Worm (Caenorhabditis elegans) whole organism, L3 larva: Measurements from ENCODE around the gene F49C12.6.

ENCODE experiments used
- ZK546.5 ChIP-seq: sonication (generic microtip); optimal IDR thresholded peaks from 2 replicates; lab custom pipeline; 2017; ENCODE audit warnings: missing biosample characterization, missing genetic modification characterization
- aly-2 ChIP-seq: fragments of 150-350 bp; optimal IDR thresholded peaks from 2 replicates; lab custom pipeline; 2014; ENCODE audit warnings: missing biosample characterization, missing genetic modification characterization
- ama-1 ChIP-seq: fragments of 150-350 bp; optimal IDR thresholded peaks from 2 replicates; lab custom pipeline; 2018
- ceh-28 ChIP-seq: fragments of 150-350 bp; optimal IDR thresholded peaks from 2 replicates; lab custom pipeline; 2014; ENCODE audit warnings: missing biosample characterization, missing genetic modification reagents, missing genetic modification characterization
- ceh-82 ChIP-seq: fragments of 150-350 bp; optimal IDR thresholded peaks from 2 replicates; lab custom pipeline; 2014; ENCODE audit warnings: missing biosample characterization, missing genetic modification characterization
- ceh-9 ChIP-seq: sonication (generic microtip); optimal IDR thresholded peaks from 2 replicates; lab custom pipeline; 2018; ENCODE audit warnings: missing biosample characterization, missing genetic modification characterization
- daf-12 ChIP-seq: fragments of 150-350 bp; optimal IDR thresholded peaks from 2 replicates; lab custom pipeline; 2014; ENCODE audit warnings: missing biosample characterization, missing genetic modification reagents, missing genetic modification characterization
- egl-27 ChIP-seq: sonication (generic microtip); optimal IDR thresholded peaks from 4 replicates; lab custom pipeline; 2017; ENCODE audit warnings: missing biosample characterization, missing genetic modification reagents, missing genetic modification characterization
- elt-1 ChIP-seq: fragments of 150-350 bp; optimal IDR thresholded peaks from 2 replicates; lab custom pipeline; 2014; ENCODE audit warnings: missing biosample characterization, missing genetic modification characterization
- elt-2 ChIP-seq: sonication (generic microtip); optimal IDR thresholded peaks from 2 replicates; lab custom pipeline; 2016; ENCODE audit warnings: missing genetic modification reagents, mild to moderate bottlenecking, missing genetic modification characterization, missing compliant biosample characterization
- eor-1 ChIP-seq, 2 experiments: fragments of 150-350 bp; optimal IDR thresholded peaks; 2 replicates each; lab custom pipeline; 2014 to 2018; ENCODE audit warnings: missing biosample characterization in 2 of 2, missing genetic modification characterization in 2 of 2
- fkh-10 ChIP-seq: sonication (generic microtip); optimal IDR thresholded peaks from 2 replicates; lab custom pipeline; 2017; ENCODE audit warnings: missing biosample characterization, missing genetic modification reagents, missing genetic modification characterization
- fkh-2 ChIP-seq: fragments of 150-350 bp; optimal IDR thresholded peaks from 2 replicates; lab custom pipeline; 2014; ENCODE audit warnings: missing biosample characterization, missing genetic modification reagents, missing genetic modification characterization
- hmg-11 ChIP-seq: sonication (generic microtip); optimal IDR thresholded peaks from 2 replicates; lab custom pipeline; 2016; ENCODE audit warnings: missing genetic modification characterization, missing compliant biosample characterization
- jun-1 ChIP-seq: fragments of 150-350 bp; optimal IDR thresholded peaks from 2 replicates; lab custom pipeline; 2014; ENCODE audit warnings: missing biosample characterization, missing genetic modification reagents, missing genetic modification characterization
- lin-15B ChIP-seq: fragments of 150-350 bp; optimal IDR thresholded peaks from 2 replicates; lab custom pipeline; 2014; ENCODE audit warnings: missing biosample characterization, missing genetic modification characterization
- lin-39 ChIP-seq: fragments of 150-350 bp; optimal IDR thresholded peaks from 2 replicates; lab custom pipeline; 2018; ENCODE audit warnings: missing biosample characterization, missing genetic modification reagents, missing genetic modification characterization
- lsy-12 ChIP-seq: sonication (generic microtip); optimal IDR thresholded peaks from 2 replicates; lab custom pipeline; 2016; ENCODE audit warnings: mild to moderate bottlenecking, missing genetic modification characterization, missing compliant biosample characterization
- mdl-1 ChIP-seq: fragments of 150-350 bp; optimal IDR thresholded peaks from 2 replicates; lab custom pipeline; 2014; ENCODE audit warnings: missing biosample characterization, missing genetic modification characterization
- mml-1 ChIP-seq: fragments of 150-350 bp; sonication (generic microtip); optimal IDR thresholded peaks from 3 replicates; lab custom pipeline; 2014; ENCODE audit warnings: missing biosample characterization, missing genetic modification characterization
- nfya-1 ChIP-seq: sonication (generic microtip); optimal IDR thresholded peaks from 2 replicates; lab custom pipeline; 2017; ENCODE audit warnings: missing genetic modification characterization, mild to moderate bottlenecking, missing compliant biosample characterization, antibody characterized with exemption, moderate library complexity; ENCODE audit not compliant: insufficient read depth
- nhr-11 ChIP-seq: fragments of 150-350 bp; optimal IDR thresholded peaks from 2 replicates; lab custom pipeline; 2014; ENCODE audit warnings: missing biosample characterization, missing genetic modification characterization
- nhr-23 ChIP-seq: fragments of 150-350 bp; optimal IDR thresholded peaks from 2 replicates; lab custom pipeline; 2014; ENCODE audit warnings: missing biosample characterization, missing genetic modification reagents, missing genetic modification characterization
- nhr-237 ChIP-seq: fragments of 150-350 bp; optimal IDR thresholded peaks from 2 replicates; lab custom pipeline; 2014; ENCODE audit warnings: missing biosample characterization, missing genetic modification characterization
- nhr-25 ChIP-seq: sonication (generic microtip); optimal IDR thresholded peaks from 2 replicates; lab custom pipeline; 2017; ENCODE audit warnings: missing biosample characterization, missing genetic modification characterization
- nhr-28 ChIP-seq: fragments of 150-350 bp; optimal IDR thresholded peaks from 2 replicates; lab custom pipeline; 2014; ENCODE audit warnings: missing biosample characterization, missing genetic modification characterization
- nhr-43 ChIP-seq: sonication (generic microtip); optimal IDR thresholded peaks from 2 replicates; lab custom pipeline; 2016; ENCODE audit warnings: mild to moderate bottlenecking, missing genetic modification characterization, missing compliant biosample characterization; ENCODE audit not compliant: poor library complexity, severe bottlenecking
- nhr-67 ChIP-seq: fragments of 150-350 bp; optimal IDR thresholded peaks from 2 replicates; lab custom pipeline; 2014; ENCODE audit warnings: missing biosample characterization, missing genetic modification characterization
- nhr-76 ChIP-seq: fragments of 150-350 bp; sonication (generic microtip); optimal IDR thresholded peaks from 5 replicates; lab custom pipeline; 2014; ENCODE audit warnings: missing biosample characterization, missing genetic modification characterization
- nhr-77 ChIP-seq: fragments of 150-350 bp; optimal IDR thresholded peaks from 2 replicates; lab custom pipeline; 2014; ENCODE audit warnings: missing biosample characterization, missing genetic modification characterization
- pha-4 ChIP-seq: fragments of 150-350 bp; optimal IDR thresholded peaks from 2 replicates; lab custom pipeline; 2014; ENCODE audit warnings: missing biosample characterization, missing genetic modification reagents, missing genetic modification characterization
- pqm-1 ChIP-seq: fragments of 150-350 bp; optimal IDR thresholded peaks from 2 replicates; lab custom pipeline; 2017; ENCODE audit warnings: missing biosample characterization, missing genetic modification characterization, inconsistent platforms
- sea-2 ChIP-seq: fragments of 150-350 bp; sonication (generic microtip); optimal IDR thresholded peaks from 4 replicates; lab custom pipeline; 2014; ENCODE audit warnings: missing biosample characterization, missing genetic modification reagents, missing genetic modification characterization
- skn-1 ChIP-seq: fragments of 150-350 bp; optimal IDR thresholded peaks from 2 replicates; lab custom pipeline; 2014; ENCODE audit warnings: missing biosample characterization, missing genetic modification characterization
- snpc-4 ChIP-seq: fragments of 150-350 bp; optimal IDR thresholded peaks from 2 replicates; lab custom pipeline; 2014; ENCODE audit warnings: missing biosample characterization, missing genetic modification characterization
- tbx-2 ChIP-seq: sonication (generic microtip); optimal IDR thresholded peaks from 2 replicates; lab custom pipeline; 2016; ENCODE audit warnings: mild to moderate bottlenecking, missing genetic modification characterization, missing compliant biosample characterization
- unc-39 ChIP-seq: sonication (generic microtip); optimal IDR thresholded peaks from 4 replicates; lab custom pipeline; 2017; ENCODE audit warnings: missing biosample characterization, missing genetic modification characterization
- unc-62 ChIP-seq: fragments of 150-350 bp; sonication (generic microtip); optimal IDR thresholded peaks from 4 replicates; lab custom pipeline; 2014; ENCODE audit warnings: missing biosample characterization, missing genetic modification reagents, missing genetic modification characterization
- zag-1 ChIP-seq: fragments of 150-350 bp; optimal IDR thresholded peaks from 2 replicates; lab custom pipeline; 2014; ENCODE audit warnings: missing biosample characterization, missing genetic modification characterization
- ztf-11 ChIP-seq: fragments of 150-350 bp; optimal IDR thresholded peaks from 2 replicates; lab custom pipeline; 2014; ENCODE audit warnings: missing biosample characterization, missing genetic modification characterization
- ztf-4 ChIP-seq: fragments of 150-350 bp; optimal IDR thresholded peaks from 2 replicates; lab custom pipeline; 2014; ENCODE audit warnings: missing biosample characterization, missing genetic modification characterization

Gene F49C12.6

DNA sequence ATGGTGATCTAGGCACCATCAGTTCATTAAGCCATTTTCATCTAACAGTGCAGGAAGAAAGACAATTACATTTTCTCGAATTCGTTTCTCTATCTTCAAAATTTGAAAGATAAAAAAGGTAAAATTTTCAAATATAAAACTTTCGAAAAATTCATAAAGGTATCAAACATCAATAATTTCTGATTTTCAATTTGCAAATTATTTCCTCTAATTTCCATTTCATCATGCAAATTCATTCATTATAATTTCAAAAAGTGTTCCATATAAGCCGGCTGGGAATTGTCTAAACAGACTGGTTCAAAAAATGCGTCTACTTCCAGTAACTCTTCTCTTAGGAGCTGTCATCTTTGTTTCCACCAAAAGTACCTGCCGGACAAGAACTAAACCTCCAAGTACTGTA lies 18.8 kb upstream of the F49C12.6 start, which contains the start of gene clec-183:
clec-183 (plus strand) TSS at position 301 of the 400 bp plus-strand sequence.
- TF ChIP-seq lin-39 (tag; lab: Kevin White, UChicago) (no peak), ZK546.5 (tag; lab: Kevin White, UChicago) (no peak), fkh-2 (tag; lab: Kevin White, UChicago) (no peak), skn-1 (tag; lab: Kevin White, UChicago) (no peak)

DNA sequence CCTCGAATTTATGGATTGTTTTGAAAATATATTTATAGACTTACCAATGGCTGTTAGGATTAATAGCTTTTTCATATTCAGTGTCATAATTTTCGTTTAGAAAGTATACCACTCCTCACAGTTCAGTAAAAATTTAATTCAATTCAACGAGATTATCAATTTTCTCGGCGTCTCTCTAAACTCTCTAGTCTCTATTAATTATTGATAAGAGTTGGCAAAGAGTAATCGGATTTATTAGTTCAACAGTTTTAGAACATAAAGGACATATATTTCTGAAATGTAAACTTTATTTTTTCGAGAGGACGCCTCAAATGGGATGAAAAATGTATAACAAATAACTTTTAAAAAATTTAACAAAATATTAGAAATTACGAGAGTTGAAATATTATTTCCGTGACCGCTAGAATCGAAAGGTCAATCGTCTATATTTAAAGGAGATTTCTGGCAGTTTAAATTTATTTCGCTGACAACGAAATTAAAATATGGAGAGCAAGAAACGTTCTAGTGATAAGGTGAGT lies 15.2 kb upstream of the F49C12.6 start, which contains the start of the genes nspg-11 and F49C12.15:
nspg-11 (minus strand) TSS at position 101 of the 518 bp plus-strand sequence.
F49C12.15 (plus strand) TSS at position 468 of the 518 bp plus-strand sequence.
- peak; percentile 10 for TF ChIP-seq elt-2
- no peak for TF ChIP-seq nhr-237 (tag; lab: Kevin White, UChicago)
- no peak for TF ChIP-seq fkh-10 (GFP tag; lab: Kevin White, UChicago)
- TF ChIP-seq skn-1 (tag; lab: Kevin White, UChicago), result no peak
- TF ChIP-seq, all 47 proteins: peak for 1

DNA sequence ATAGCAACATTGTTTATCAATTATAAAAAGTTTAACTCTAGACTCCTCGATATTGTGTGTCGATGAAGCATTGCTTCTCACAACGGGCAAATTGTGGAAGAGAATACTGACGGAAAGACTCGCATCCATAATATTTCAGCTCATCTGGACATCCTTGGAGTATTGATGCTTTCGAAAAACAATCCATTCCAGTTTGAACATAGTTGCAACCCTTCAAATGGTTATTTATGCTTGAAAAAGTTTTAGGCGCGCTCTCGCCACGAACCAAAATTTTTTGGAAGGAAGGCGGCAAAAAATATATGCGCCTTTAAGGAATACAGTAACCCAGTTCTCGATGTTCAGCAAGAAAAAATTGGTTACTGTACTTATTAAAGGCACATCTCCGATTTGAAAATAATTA lies 13.6 kb upstream of the F49C12.6 start:
- peak; percentile 20 for TF ChIP-seq elt-2
- TF ChIP-seq egl-27 (tag; lab: Kevin White, UChicago), result no peak
- TF ChIP-seq nhr-43, result peak; percentile 43
- peak; percentile 2 for TF ChIP-seq tbx-2 (tag; lab: Kevin White, UChicago)
- TF ChIP-seq ceh-28 (tag; lab: Kevin White, UChicago), result no peak
- no peak for TF ChIP-seq fkh-10 (GFP tag; lab: Kevin White, UChicago)
- TF ChIP-seq ceh-82 (tag; lab: Kevin White, UChicago), result no peak
- TF ChIP-seq ceh-9 (tag; lab: Kevin White, UChicago), result no peak
- TF ChIP-seq nhr-77 (tag; lab: Kevin White, UChicago), result no peak
- no peak for TF ChIP-seq lsy-12
- TF ChIP-seq elt-1 (tag; lab: Kevin White, UChicago), result no peak
- TF ChIP-seq nhr-76 (tag; lab: Kevin White, UChicago), result no peak
- no peak for TF ChIP-seq snpc-4 (tag; lab: Kevin White, UChicago)
- TF ChIP-seq unc-62 (GFP tag; lab: Kevin White, UChicago), result no peak
- no peak for TF ChIP-seq nhr-25 (tag; lab: Kevin White, UChicago)
- TF ChIP-seq nhr-23 (tag; lab: Kevin White, UChicago), result no peak
- TF ChIP-seq fkh-2 (tag; lab: Kevin White, UChicago), result no peak
- TF ChIP-seq ama-1 (lab: Kevin White, UChicago), result peak; percentile 58

DNA sequence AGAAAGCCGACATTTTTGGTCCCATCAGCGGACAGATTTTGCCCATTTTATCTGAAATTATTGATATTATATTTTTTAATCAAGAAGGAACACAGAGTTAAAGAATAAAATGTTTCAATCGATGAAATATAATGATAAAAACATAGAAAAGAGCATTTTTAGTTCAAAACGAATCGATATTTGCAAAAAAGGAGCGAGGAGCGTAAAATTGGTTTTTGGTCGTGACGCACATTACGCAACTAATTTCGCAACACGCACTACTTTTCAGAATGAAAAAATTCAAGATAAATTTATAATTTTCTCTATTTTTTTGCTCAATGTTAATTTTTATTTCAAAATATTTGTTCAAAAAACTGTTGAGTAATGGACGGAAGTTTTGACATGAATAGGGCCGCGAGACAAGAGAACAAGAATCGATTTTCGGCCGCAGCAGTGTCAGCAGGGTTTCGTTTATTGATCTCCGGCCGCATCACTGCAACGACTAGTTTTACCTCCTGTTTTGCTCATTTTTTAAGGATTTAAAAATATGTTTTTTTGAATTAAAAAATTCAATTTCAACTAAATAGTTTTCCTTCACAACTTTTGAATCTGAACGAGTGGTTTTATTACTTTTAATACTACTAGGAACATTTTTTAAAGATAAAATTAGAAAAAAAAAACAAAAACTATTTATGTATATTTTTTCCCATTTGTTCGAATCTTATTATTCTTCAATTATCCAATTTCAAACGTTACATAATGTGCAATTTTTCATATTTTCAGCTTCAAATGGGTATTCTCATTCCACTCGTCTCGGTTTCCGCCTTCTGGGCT lies 12.4 kb upstream of the F49C12.6 start, which contains the start of the genes F49C12.12 and vha-17:
F49C12.12 (minus strand) TSS at position 51 of the 813 bp plus-strand sequence.
vha-17 (plus strand) TSS at position 763 of the 813 bp plus-strand sequence.
- TF ChIP-seq snpc-4 (tag; lab: Kevin White, UChicago) (peak; percentile 29), nhr-11 (tag; lab: Kevin White, UChicago) (no peak), pqm-1 (tag; lab: Kevin White, UChicago) (no peak), mdl-1 (tag; lab: Kevin White, UChicago) (no peak), ama-1 (lab: Kevin White, UChicago) (no peak), elt-1 (tag; lab: Kevin White, UChicago) (no peak), tbx-2 (tag; lab: Kevin White, UChicago) (no peak), ztf-11 (no peak), ztf-4 (tag; lab: Kevin White, UChicago) (no peak), nhr-67 (no peak), elt-2 (peak; percentile 43), nhr-23 (tag; lab: Kevin White, UChicago) (peak; percentile 9), nhr-28 (tag; lab: Kevin White, UChicago) (no peak), ZK546.5 (tag; lab: Kevin White, UChicago) (no peak), egl-27 (tag; lab: Kevin White, UChicago) (no peak), fkh-10 (GFP tag; lab: Kevin White, UChicago) (no peak), lin-39 (tag; lab: Kevin White, UChicago) (no peak), fkh-2 (tag; lab: Kevin White, UChicago) (no peak), skn-1 (tag; lab: Kevin White, UChicago) (peak; percentile 5), unc-39 (tag; lab: Kevin White, UChicago) (no peak), nfya-1 (peak; percentile 54), hmg-11 (tag; lab: Kevin White, UChicago) (peak; percentile 0), pha-4 (peak; percentile 22), lin-15B (peak; percentile 9), ceh-82 (tag; lab: Kevin White, UChicago) (no peak), eor-1 (tag; optimal IDR thresholded peaks at IDR 0.05; lab: Kevin White, UChicago) (no peak), ceh-9 (tag; lab: Kevin White, UChicago) (no peak), unc-62 (GFP tag; lab: Kevin White, UChicago) (no peak), lsy-12 (no peak), aly-2 (tag; lab: Kevin White, UChicago) (no peak), daf-12 (no peak), ceh-28 (tag; lab: Kevin White, UChicago) (peak; percentile 38), zag-1 (tag; lab: Kevin White, UChicago) (no peak), jun-1 (tag; lab: Kevin White, UChicago) (peak; percentile 1), sea-2 (GFP tag; lab: Kevin White, UChicago) (no peak), mml-1 (tag; lab: Kevin White, UChicago) (no peak), nhr-77 (tag; lab: Kevin White, UChicago) (no peak)
